Fruit fly (Drosophila melanogaster): ENCODE measurements around the gene CG7573.
A peak's percentile ranks its signal among the peaks of the same experiment; 100 is the strongest.

CG7573 gene

DNA sequence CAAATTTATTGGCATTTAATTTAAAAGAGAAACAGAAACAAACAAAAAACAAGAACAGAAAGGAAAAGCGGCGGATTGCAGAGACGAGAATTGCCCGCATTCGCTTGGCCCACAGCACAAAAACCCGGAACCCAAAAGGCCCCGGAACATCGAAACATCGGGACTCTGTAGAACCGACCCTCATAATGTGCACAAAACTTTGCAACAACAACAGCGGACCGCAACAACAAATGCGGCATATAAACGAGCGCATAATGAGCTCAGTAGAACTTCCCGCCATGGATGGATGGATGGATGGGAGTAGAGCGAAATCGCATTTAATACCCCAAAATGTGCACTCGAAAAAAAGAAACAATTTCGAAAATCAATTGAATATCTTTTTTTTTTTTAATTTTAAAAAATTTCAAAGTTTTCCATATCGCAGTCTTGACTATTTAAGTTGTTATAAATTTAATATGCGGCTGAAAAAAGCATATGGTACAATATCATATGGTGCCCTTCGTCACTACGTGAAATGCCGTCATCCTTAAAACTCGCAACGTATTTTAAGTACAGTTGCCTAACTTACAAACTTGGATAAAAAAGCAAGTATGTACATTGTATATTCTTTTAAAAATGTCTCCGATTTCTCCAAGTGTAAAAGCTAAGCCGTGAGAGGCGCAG, 24.7 kb downstream of the CG7573 start (continued):
- TF ChIP-seq jing (GFP tag; optimal IDR thresholded peaks at IDR 0.05) (no peak), C15 (GFP tag; IDR thresholded peaks at IDR 0.05) (no peak), Blimp-1 (GFP tag; optimal IDR thresholded peaks at IDR 0.05) (peak; percentile 37), gsb-n (tag; optimal IDR thresholded peaks at IDR 0.05) (no peak), CG17568 (GFP tag; optimal IDR thresholded peaks at IDR 0.05) (no peak), CG42726 (GFP tag; IDR thresholded peaks at IDR 0.05; ENCODE audit: partially characterized antibody) (no peak), CG4854 (GFP tag; optimal IDR thresholded peaks at IDR 0.05) (peak; percentile 4), CG34422 (GFP tag; IDR thresholded peaks at IDR 0.05) (no peak), CG9932 (GFP tag; IDR thresholded peaks at IDR 0.05) (no peak), sens-2 (GFP tag; IDR thresholded peaks at IDR 0.05) (no peak), YL-1 (GFP tag; optimal IDR thresholded peaks at IDR 0.05) (no peak), NC2β (GFP tag; optimal IDR thresholded peaks at IDR 0.05) (no peak), CG11093 (GFP tag; IDR thresholded peaks at IDR 0.05) (no peak), pros (GFP tag; optimal IDR thresholded peaks at IDR 0.05) (no peak), tap (tag; optimal IDR thresholded peaks at IDR 0.05) (peak; percentile 6), CG8765 (GFP tag; IDR thresholded peaks at IDR 0.05) (no peak), nerfin-1 (tag; optimal IDR thresholded peaks at IDR 0.05) (no peak), gsb (GFP tag; IDR thresholded peaks at IDR 0.05) (no peak), MTF-1 (GFP tag; optimal IDR thresholded peaks at IDR 0.05; ENCODE audit: borderline replicate concordance) (no peak), CG32772 (GFP tag; IDR thresholded peaks at IDR 0.05) (no peak), Dref (GFP tag; IDR thresholded peaks at IDR 0.05) (no peak), CG7786 (GFP tag; optimal IDR thresholded peaks at IDR 0.05) (no peak), HmgD (GFP tag; optimal IDR thresholded peaks at IDR 0.05) (no peak), NFAT (GFP tag; IDR thresholded peaks at IDR 0.05) (no peak), Taf1 (GFP tag; IDR thresholded peaks at IDR 0.05) (no peak), cato (GFP tag; optimal IDR thresholded peaks at IDR 0.05; ENCODE audit: borderline replicate concordance) (no peak), sisA (GFP tag; IDR thresholded peaks at IDR 0.05) (peak; percentile 56), HmgZ (tag; optimal IDR thresholded peaks at IDR 0.05) (no peak), jumu (GFP tag; optimal IDR thresholded peaks at IDR 0.05) (no peak), CG4820 (GFP tag; optimal IDR thresholded peaks at IDR 0.05) (peak; percentile 28), CG17912 (GFP tag; optimal IDR thresholded peaks at IDR 0.05) (no peak), CG32767 (GFP tag; IDR thresholded peaks at IDR 0.05) (peak; percentile 21; the same call in 1 of the 2 replicates), CG34376 (GFP tag; optimal IDR thresholded peaks at IDR 0.05) (no peak), GATAe (GFP tag; conservative IDR thresholded peaks at IDR 0.05) (no peak), so (GFP tag; IDR thresholded peaks at IDR 0.05) (0 out of 3 replicates have a peak, but pooled peaks have one; percentile 17), CG33213 (GFP tag; optimal IDR thresholded peaks at IDR 0.05) (no peak), D19A (tag; optimal IDR thresholded peaks at IDR 0.05) (peak; percentile 21), Sry-δ (GFP tag; optimal IDR thresholded peaks at IDR 0.05) (no peak), caup (GFP tag; optimal IDR thresholded peaks at IDR 0.05; ENCODE audit: severe bottlenecking) (peak; percentile 25), CG31441 (GFP tag; IDR thresholded peaks at IDR 0.05) (peak; percentile 29; the same call in 1 of the 2 replicates), CG15269 (tag; optimal IDR thresholded peaks at IDR 0.05) (peak; percentile 10), Rfx (GFP tag; IDR thresholded peaks at IDR 0.05) (no peak), CG3407 (GFP tag; optimal IDR thresholded peaks at IDR 0.05) (peak; percentile 1), CG34224 (GFP tag; IDR thresholded peaks at IDR 0.05; ENCODE audit: partially characterized antibody) (no peak), MBD-R2 (GFP tag; IDR thresholded peaks at IDR 0.05) (no peak)

All from whole organism, embryonic.